Fruit fly (Drosophila melanogaster) whole organism, embryonic: ENCODE data around the gene kibra.
A peak's percentile ranks its signal among the peaks of the same experiment; 100 is the strongest.

ENCODE experiments used
- Atf3 ChIP-seq: fragments of 200-800 bp; sonication (Bioruptor generic); optimal IDR thresholded peaks from 3 replicates; lab custom pipeline; 2016; ENCODE audit warnings: missing biosample characterization, missing genetic modification characterization
- Awh ChIP-seq: fragments of 200-800 bp; sonication (Bioruptor generic); IDR thresholded peaks from 2 replicates; pipeline ENCODE4, ENCODE4 v1.3.6; 2022; ENCODE audit warnings: missing biosample characterization, missing genetic modification characterization
- Bteb2 ChIP-seq: fragments of 200-800 bp; sonication (Bioruptor generic); optimal IDR thresholded peaks from 2 replicates; lab custom pipeline; 2016; ENCODE audit warnings: missing biosample characterization, missing genetic modification characterization
- CG10366 ChIP-seq: fragments of 200-800 bp; sonication (Bioruptor generic); IDR thresholded peaks from 2 replicates; pipeline ENCODE4 v1.3.6; 2022; ENCODE audit warnings: missing biosample characterization, missing genetic modification characterization
- CG10979 ChIP-seq: fragments of 200-800 bp; sonication (Bioruptor generic); optimal IDR thresholded peaks from 2 replicates; lab custom pipeline; 2018; ENCODE audit warnings: missing biosample characterization, mild to moderate bottlenecking, missing genetic modification characterization, moderate library complexity
- CG12744 ChIP-seq: fragments of 200-800 bp; sonication (Bioruptor generic); optimal IDR thresholded peaks from 2 replicates; lab custom pipeline; 2016; ENCODE audit warnings: missing biosample characterization, missing genetic modification characterization
- CG13775 ChIP-seq: fragments of 200-800 bp; sonication (Bioruptor generic); optimal IDR thresholded peaks from 3 replicates; lab custom pipeline; 2017; ENCODE audit warnings: missing biosample characterization, mild to moderate bottlenecking, missing genetic modification characterization
- CG13894 ChIP-seq: fragments of 200-800 bp; sonication (Bioruptor generic); optimal IDR thresholded peaks from 3 replicates; lab custom pipeline; 2018; ENCODE audit warnings: missing biosample characterization, mild to moderate bottlenecking, missing genetic modification characterization, moderate library complexity
- CG15269 ChIP-seq: fragments of 200-800 bp; sonication (Bioruptor generic); optimal IDR thresholded peaks from 2 replicates; lab custom pipeline; 2018; ENCODE audit warnings: missing biosample characterization, mild to moderate bottlenecking, missing genetic modification characterization, moderate library complexity
- CG1529 ChIP-seq: fragments of 200-800 bp; sonication (Bioruptor generic); optimal IDR thresholded peaks from 3 replicates; lab custom pipeline; 2018; ENCODE audit warnings: missing biosample characterization, missing genetic modification characterization
- CG15479 ChIP-seq: fragments of 200-800 bp; sonication (Bioruptor generic); optimal IDR thresholded peaks from 3 replicates; lab custom pipeline; 2019; ENCODE audit warnings: missing biosample characterization, mild to moderate bottlenecking, missing genetic modification characterization, moderate library complexity
- CG16813 ChIP-seq: fragments of 200-800 bp; sonication (Bioruptor generic); IDR thresholded peaks from 3 replicates; pipeline ENCODE4 v1.3.6; 2022; ENCODE audit warnings: missing biosample characterization, missing genetic modification characterization; ENCODE audit not compliant: partially characterized antibody
- CG16863 ChIP-seq: fragments of 200-800 bp; sonication (Bioruptor generic); optimal IDR thresholded peaks from 3 replicates; lab custom pipeline; 2016; ENCODE audit warnings: missing biosample characterization, missing genetic modification characterization
- CG17359 ChIP-seq: fragments of 200-800 bp; sonication (Bioruptor generic); optimal IDR thresholded peaks from 3 replicates; lab custom pipeline; 2018; ENCODE audit warnings: missing biosample characterization, mild to moderate bottlenecking, missing genetic modification characterization, moderate library complexity
- CG17361 ChIP-seq: fragments of 200-800 bp; sonication (Bioruptor generic); IDR thresholded peaks from 3 replicates; pipeline ENCODE4 v1.3.6; 2022; ENCODE audit warnings: missing biosample characterization, missing genetic modification characterization
- CG18599 ChIP-seq: fragments of 200-800 bp; sonication (Bioruptor generic); optimal IDR thresholded peaks from 3 replicates; lab custom pipeline; 2017; ENCODE audit warnings: missing biosample characterization, missing genetic modification characterization, mild to moderate bottlenecking, moderate library complexity, missing genetic modification reagents
- CG2202 ChIP-seq: fragments of 200-800 bp; sonication (Bioruptor generic); optimal IDR thresholded peaks from 2 replicates; lab custom pipeline; 2018; ENCODE audit warnings: missing biosample characterization, mild to moderate bottlenecking, missing genetic modification characterization
- CG30403 ChIP-seq: fragments of 200-800 bp; sonication (Bioruptor generic); optimal IDR thresholded peaks from 3 replicates; lab custom pipeline; 2016; ENCODE audit warnings: missing biosample characterization, missing genetic modification characterization
- CG32532 ChIP-seq: fragments of 200-800 bp; sonication (Bioruptor generic); IDR thresholded peaks from 2 replicates; pipeline ENCODE4 v1.3.6; 2022; ENCODE audit warnings: missing biosample characterization, missing genetic modification characterization
- CG5953 ChIP-seq: fragments of 200-800 bp; sonication (Bioruptor generic); IDR thresholded peaks from 2 replicates; pipeline ENCODE4 v1.3.6; 2022; ENCODE audit warnings: missing biosample characterization, missing genetic modification characterization
- CG7556 ChIP-seq: fragments of 200-800 bp; sonication (Bioruptor generic); optimal IDR thresholded peaks from 2 replicates; lab custom pipeline; 2017; ENCODE audit warnings: missing biosample characterization, mild to moderate bottlenecking, missing genetic modification characterization
- CTCF ChIP-seq: fragments of 200-800 bp; sonication (Bioruptor generic); optimal IDR thresholded peaks from 2 replicates; lab custom pipeline; 2017; ENCODE audit warnings: missing biosample characterization, mild to moderate bottlenecking, missing genetic modification characterization, moderate library complexity
- CkIIα-i1 ChIP-seq: fragments of 200-800 bp; sonication (Bioruptor generic); IDR thresholded peaks from 2 replicates; pipeline ENCODE4 v1.3.6; 2022; ENCODE audit warnings: missing biosample characterization, missing genetic modification characterization
- Elba2 ChIP-seq: fragments of 200-800 bp; sonication (Bioruptor generic); optimal IDR thresholded peaks from 3 replicates; lab custom pipeline; 2016; ENCODE audit warnings: missing biosample characterization, missing genetic modification characterization
- HLHmδ ChIP-seq: fragments of 200-800 bp; sonication (Bioruptor generic); optimal IDR thresholded peaks from 2 replicates; lab custom pipeline; 2018; ENCODE audit warnings: missing biosample characterization, mild to moderate bottlenecking, missing genetic modification characterization, moderate library complexity
- Hr51 ChIP-seq, 2 experiments: fragments of 200-800 bp; sonication (Bioruptor generic); optimal IDR thresholded peaks; 2 replicates in 1 of 2; 3 replicates in 1 of 2; lab custom pipeline; 2016 to 2018; ENCODE audit warnings: missing biosample characterization in 2 of 2, missing genetic modification characterization in 2 of 2, mild to moderate bottlenecking in 1 of 2, moderate library complexity in 1 of 2
- MTF-1 ChIP-seq: fragments of 200-800 bp; sonication (Bioruptor generic); optimal IDR thresholded peaks from 2 replicates; lab custom pipeline; 2018; ENCODE audit warnings: missing biosample characterization, mild to moderate bottlenecking, missing genetic modification characterization, borderline replicate concordance
- Mrtf ChIP-seq: fragments of 200-800 bp; sonication (Bioruptor generic); IDR thresholded peaks from 3 replicates; pipeline ENCODE4 v1.3.6; 2022; ENCODE audit warnings: missing biosample characterization, missing genetic modification characterization
- Myb ChIP-seq: fragments of 200-800 bp; sonication (Bioruptor generic); optimal IDR thresholded peaks from 2 replicates; lab custom pipeline; 2016; ENCODE audit warnings: missing biosample characterization, missing genetic modification characterization
- NK7.1 ChIP-seq: fragments of 200-800 bp; sonication (Bioruptor generic); optimal IDR thresholded peaks from 3 replicates; lab custom pipeline; 2016; ENCODE audit warnings: missing biosample characterization, missing genetic modification characterization
- Nf-YA ChIP-seq: fragments of 200-800 bp; sonication (Bioruptor generic); IDR thresholded peaks from 2 replicates; pipeline ENCODE4 v1.3.6; 2022; ENCODE audit warnings: missing biosample characterization, missing genetic modification characterization
- PHDP ChIP-seq: fragments of 200-800 bp; sonication (Bioruptor generic); optimal IDR thresholded peaks from 3 replicates; lab custom pipeline; 2018; ENCODE audit warnings: missing biosample characterization, mild to moderate bottlenecking, missing genetic modification characterization, moderate library complexity
- Tbp ChIP-seq: fragments of >200 bp; optimal IDR thresholded peaks from 2 replicates; lab custom pipeline; 2018; ENCODE audit warnings: missing biosample characterization, missing genetic modification characterization
- YL-1 ChIP-seq: fragments of 200-800 bp; sonication (Bioruptor generic); optimal IDR thresholded peaks from 3 replicates; lab custom pipeline; 2017; ENCODE audit warnings: missing biosample characterization, mild to moderate bottlenecking, missing genetic modification characterization
- cas ChIP-seq: fragments of 200-800 bp; sonication (Bioruptor generic); IDR thresholded peaks from 2 replicates; pipeline ENCODE4 v1.3.6; 2022; ENCODE audit warnings: missing biosample characterization, missing genetic modification characterization
- dan ChIP-seq: fragments of 200-800 bp; sonication (Bioruptor generic); IDR thresholded peaks from 2 replicates; pipeline ENCODE4 v1.3.6; 2022; ENCODE audit warnings: missing biosample characterization, missing genetic modification characterization
- ind ChIP-seq: fragments of 200-800 bp; sonication (Bioruptor generic); optimal IDR thresholded peaks from 3 replicates; lab custom pipeline; 2016; ENCODE audit warnings: missing biosample characterization, missing genetic modification characterization
- jing ChIP-seq: fragments of 200-800 bp; sonication (Bioruptor generic); optimal IDR thresholded peaks from 2 replicates; lab custom pipeline; 2018; ENCODE audit warnings: missing biosample characterization, mild to moderate bottlenecking, missing genetic modification characterization
- lab ChIP-seq: fragments of 200-800 bp; sonication (Bioruptor generic); optimal IDR thresholded peaks from 3 replicates; lab custom pipeline; 2017; ENCODE audit warnings: missing biosample characterization, missing genetic modification characterization, mild to moderate bottlenecking, moderate library complexity, missing genetic modification reagents
- prd ChIP-seq, 3 experiments: fragments of >200 bp in 2 of 3; fragments of 200-800 bp in 1 of 3; sonication (Bioruptor generic) in 1 of 3; optimal IDR thresholded peaks in 2 of 3; IDR thresholded peaks in 1 of 3; 2 replicates in 2 of 3; 3 replicates in 1 of 3; pipeline versions ENCODE4 v1.3.6 to Lab custom; 2017 to 2022; ENCODE audit warnings: missing biosample characterization in 1 of 3, missing genetic modification characterization in 1 of 3
- ro ChIP-seq: fragments of 200-800 bp; sonication (Bioruptor generic); IDR thresholded peaks from 2 replicates; pipeline ENCODE4 v1.3.6; 2022; ENCODE audit warnings: missing biosample characterization, missing genetic modification characterization
- sens-2 ChIP-seq: fragments of 200-800 bp; sonication (Bioruptor generic); IDR thresholded peaks from 2 replicates; pipeline ENCODE4 v1.3.6; 2022; ENCODE audit warnings: missing biosample characterization, missing genetic modification characterization
- seq ChIP-seq: fragments of 200-800 bp; sonication (Bioruptor generic); IDR thresholded peaks from 2 replicates; pipeline ENCODE4 v1.3.6; 2022; ENCODE audit warnings: missing biosample characterization, missing genetic modification characterization
- so ChIP-seq: fragments of 200-800 bp; sonication (Bioruptor generic); IDR thresholded peaks from 3 replicates; pipeline ENCODE4 v1.3.6; 2022; ENCODE audit warnings: missing biosample characterization, missing genetic modification characterization
- sr ChIP-seq: fragments of 200-800 bp; sonication (Bioruptor generic); IDR thresholded peaks from 3 replicates; pipeline ENCODE4 v1.3.6; 2022; ENCODE audit warnings: missing biosample characterization, missing genetic modification characterization
- tap ChIP-seq: fragments of 200-800 bp; optimal IDR thresholded peaks from 3 replicates; lab custom pipeline; 2019; ENCODE audit warnings: missing biosample characterization, mild to moderate bottlenecking, missing genetic modification characterization, moderate library complexity
- tna ChIP-seq: fragments of 200-800 bp; sonication (Bioruptor generic); IDR thresholded peaks from 2 replicates; pipeline ENCODE4 v1.3.6; 2022; ENCODE audit warnings: missing biosample characterization, missing genetic modification characterization; ENCODE audit not compliant: partially characterized antibody
- unc-4 ChIP-seq: fragments of 200-800 bp; sonication (Bioruptor generic); IDR thresholded peaks from 2 replicates; pipeline ENCODE4 v1.3.6; 2022; ENCODE audit warnings: missing biosample characterization, missing genetic modification characterization; ENCODE audit not compliant: partially characterized antibody
- unpg ChIP-seq: fragments of 200-800 bp; sonication (Bioruptor generic); optimal IDR thresholded peaks from 3 replicates; lab custom pipeline; 2018; ENCODE audit warnings: missing biosample characterization, mild to moderate bottlenecking, missing genetic modification characterization, moderate library complexity
- zfh2 ChIP-seq: fragments of 200-800 bp; sonication (Bioruptor generic); optimal IDR thresholded peaks from 2 replicates; lab custom pipeline; 2016; ENCODE audit warnings: missing biosample characterization, missing genetic modification characterization

The kibra gene

dm6 chr3R:14674762-14675161 lies 49.3 kb downstream of the kibra start (continued):
- TF ChIP-seq CG13894 (tag; lab: Kevin White, UChicago) (no peak), CG7556 (GFP tag; lab: Kevin White, UChicago) (peak; percentile 68), CTCF (GFP tag; lab: Kevin White, UChicago) (no peak), CG16813 (GFP tag; lab: Robert Waterston, UW) (no peak), CkIIα-i1 (no peak), lab (GFP tag; lab: Kevin White, UChicago) (no peak), cas (GFP tag; lab: Robert Waterston, UW) (no peak), CG10979 (tag; lab: Kevin White, UChicago) (peak; percentile 88), NK7.1 (GFP tag; lab: Kevin White, UChicago) (no peak), PHDP (tag; lab: Kevin White, UChicago) (peak; percentile 10), Nf-YA (GFP tag; lab: Robert Waterston, UW) (0 out of 2 replicates have a peak, but pooled peaks have one; percentile 32), unpg (GFP tag; lab: Kevin White, UChicago) (peak; percentile 77), CG10366 (GFP tag; lab: Robert Waterston, UW) (peak; percentile 51), Hr51 (GFP tag; optimal IDR thresholded peaks at IDR 0.05; lab: Kevin White, UChicago) (peak; percentile 47 to 48), CG15479 (GFP tag; lab: Kevin White, UChicago) (peak; percentile 62), Elba2 (peak; percentile 69), CG30403 (peak; percentile 52), Bteb2 (GFP tag; lab: Kevin White, UChicago) (no peak), tna (GFP tag; lab: Robert Waterston, UW) (no peak), CG12744 (GFP tag; lab: Kevin White, UChicago) (peak; percentile 20), ro (GFP tag; lab: Robert Waterston, UW) (peak; percentile 63; the same call in 1 of the 2 replicates), sr (0 out of 3 replicates have a peak, but pooled peaks have one; percentile 17), CG15269 (peak; percentile 31), jing (GFP tag; lab: Kevin White, UChicago) (peak; percentile 21), CG13775 (GFP tag; lab: Kevin White, UChicago) (peak; percentile 65), CG18599 (peak; percentile 25), CG1529 (GFP tag; lab: Kevin White, UChicago) (peak; percentile 35), dan (GFP tag; lab: Robert Waterston, UW) (peak; percentile 63; the same call in 1 of the 2 replicates), so (peak; percentile 75; the same call in 1 of the 3 replicates), HLHmδ (peak; percentile 12), Awh (GFP tag; lab: Robert Waterston, UW) (peak; percentile 63; the same call in 1 of the 2 replicates), Tbp (GFP tag; lab: Kevin White, UChicago) (no peak), CG32532 (GFP tag; lab: Robert Waterston, UW) (no peak), Myb (GFP tag; lab: Kevin White, UChicago) (no peak), Mrtf (0 out of 3 replicates have a peak, but pooled peaks have one; percentile 45), Atf3 (GFP tag; lab: Kevin White, UChicago) (peak; percentile 3), tap (peak; percentile 47), YL-1 (GFP tag; lab: Kevin White, UChicago) (no peak), prd (optimal IDR thresholded peaks at IDR 0.05; lab: Kevin White, UChicago) (no peak), prd (GFP tag; IDR thresholded peaks at IDR 0.05; lab: Robert Waterston, UW) (peak; percentile 94), zfh2 (no peak), CG17359 (tag; lab: Kevin White, UChicago) (peak; percentile 61), CG16863 (GFP tag; lab: Kevin White, UChicago) (peak; percentile 45), CG5953 (GFP tag; lab: Robert Waterston, UW) (no peak), unc-4 (GFP tag; lab: Robert Waterston, UW) (no peak), sens-2 (GFP tag; lab: Robert Waterston, UW) (peak; percentile 83), ind (GFP tag; lab: Kevin White, UChicago) (peak; percentile 48), MTF-1 (GFP tag; lab: Kevin White, UChicago) (peak; percentile 40), CG2202 (peak; percentile 36), CG17361 (peak; percentile 75), seq (no peak)
